Worm (Caenorhabditis elegans) whole organism, young adult: ENCODE data around the gene F52C12.6.

Source experiments
- B0019.2 ChIP-seq: fragments of 200-800 bp; sonication (Bioruptor generic); conservative IDR thresholded peaks from 2 replicates; pipeline ENCODE4 v1.3.6; 2022; ENCODE audit warnings: missing genetic modification reagents, missing genetic modification characterization, missing compliant biosample characterization
- B0035.1 ChIP-seq: sonication (generic microtip); optimal IDR thresholded peaks from 2 replicates; lab custom pipeline; 2016; ENCODE audit warnings: missing genetic modification characterization, mild to moderate bottlenecking, missing compliant biosample characterization, missing genotype, missing genetic modification reagents
- D2030.7 ChIP-seq: fragments of 200-800 bp; sonication (Bioruptor generic); IDR thresholded peaks from 2 replicates; pipeline ENCODE4 v1.3.6; 2022; ENCODE audit warnings: missing genetic modification reagents, missing genetic modification characterization, missing compliant biosample characterization
- F57A8.1 ChIP-seq: fragments of 200-800 bp; sonication (Bioruptor generic); optimal IDR thresholded peaks from 2 replicates; lab custom pipeline; 2018; ENCODE audit warnings: mild to moderate bottlenecking, missing genetic modification characterization, moderate library complexity, missing compliant biosample characterization
- T26A5.8 ChIP-seq: sonication (generic microtip); optimal IDR thresholded peaks from 2 replicates; lab custom pipeline; 2016; ENCODE audit warnings: missing genetic modification characterization, missing compliant biosample characterization
- Y95B8A.8 ChIP-seq: fragments of 200-800 bp; sonication (Bioruptor generic); IDR thresholded peaks from 2 replicates; pipeline ENCODE4 v1.3.6; 2022; ENCODE audit warnings: missing genetic modification reagents, missing genetic modification characterization, missing compliant biosample characterization
- ZK185.1 ChIP-seq: sonication (generic microtip); optimal IDR thresholded peaks from 2 replicates; lab custom pipeline; 2016; ENCODE audit warnings: mild to moderate bottlenecking, missing genetic modification characterization, missing compliant biosample characterization; ENCODE audit not compliant: poor library complexity, severe bottlenecking
- athp-1 ChIP-seq: sonication (generic microtip); optimal IDR thresholded peaks from 2 replicates; lab custom pipeline; 2017; ENCODE audit warnings: mild to moderate bottlenecking, missing genetic modification characterization, missing compliant biosample characterization
- ccch-3 ChIP-seq: fragments of 200-800 bp; sonication (Bioruptor generic); optimal IDR thresholded peaks from 2 replicates; lab custom pipeline; 2018; ENCODE audit warnings: mild to moderate bottlenecking, missing genetic modification characterization, missing compliant biosample characterization
- ceh-100 ChIP-seq: fragments of 200-800 bp; sonication (Bioruptor generic); IDR thresholded peaks from 2 replicates; pipeline ENCODE4 v1.3.6; 2022; ENCODE audit warnings: missing genetic modification reagents, missing genetic modification characterization, missing compliant biosample characterization
- ceh-58 ChIP-seq: fragments of 200-800 bp; sonication (Bioruptor generic); IDR thresholded peaks from 2 replicates; pipeline ENCODE4 v1.3.6; 2022; ENCODE audit warnings: missing genetic modification characterization, missing compliant biosample characterization
- ceh-79 ChIP-seq: sonication (generic microtip); optimal IDR thresholded peaks from 2 replicates; lab custom pipeline; 2017; ENCODE audit warnings: mild to moderate bottlenecking, missing genetic modification characterization, missing compliant biosample characterization
- dpl-1 ChIP-seq: fragments of 150-350 bp; optimal IDR thresholded peaks from 2 replicates; lab custom pipeline; 2014; ENCODE audit warnings: missing biosample characterization, missing genetic modification reagents, missing genetic modification characterization
- efl-1 ChIP-seq: fragments of 150-350 bp; optimal IDR thresholded peaks from 2 replicates; lab custom pipeline; 2014; ENCODE audit warnings: missing biosample characterization, missing genetic modification reagents, missing genetic modification characterization
- egl-44 ChIP-seq: fragments of 200-800 bp; sonication (Bioruptor generic); IDR thresholded peaks from 2 replicates; pipeline ENCODE4 v1.3.6; 2022; ENCODE audit warnings: missing genetic modification reagents, missing genetic modification characterization, missing compliant biosample characterization
- egrh-3 ChIP-seq: fragments of 200-800 bp; sonication (Bioruptor generic); IDR thresholded peaks from 2 replicates; pipeline ENCODE4 v1.3.6; 2022; ENCODE audit warnings: missing genetic modification reagents, missing genetic modification characterization, missing compliant biosample characterization
- gei-17 ChIP-seq: fragments of 200-800 bp; sonication (Bioruptor generic); optimal IDR thresholded peaks from 2 replicates; lab custom pipeline; 2018; ENCODE audit warnings: mild to moderate bottlenecking, missing genetic modification characterization, missing compliant biosample characterization
- hlh-26 ChIP-seq: fragments of 200-800 bp; sonication (Bioruptor generic); conservative IDR thresholded peaks from 2 replicates; pipeline ENCODE4 v1.3.6; 2022; ENCODE audit warnings: missing genetic modification reagents, missing genetic modification characterization, missing compliant biosample characterization
- lin-26 ChIP-seq: fragments of 200-800 bp; sonication (Bioruptor generic); IDR thresholded peaks from 2 replicates; pipeline ENCODE4 v1.3.6; 2022; ENCODE audit warnings: missing genetic modification reagents, missing genetic modification characterization, missing compliant biosample characterization
- lin-35 ChIP-seq, 3 experiments: fragments of 150-350 bp in 2 of 3; sonication (generic microtip) in 1 of 3; optimal IDR thresholded peaks; 2 replicates each; lab custom pipeline; 2014 to 2018; ENCODE audit warnings: missing biosample characterization in 3 of 3, missing genetic modification characterization in 3 of 3, missing genetic modification reagents in 3 of 3
- lir-1 ChIP-seq: fragments of 200-800 bp; sonication (Bioruptor generic); conservative IDR thresholded peaks from 2 replicates; pipeline ENCODE4 v1.3.6; 2022; ENCODE audit warnings: missing genetic modification reagents, missing genetic modification characterization, missing compliant biosample characterization
- lsy-27 ChIP-seq: sonication (generic microtip); optimal IDR thresholded peaks from 2 replicates; lab custom pipeline; 2017; ENCODE audit warnings: missing genetic modification characterization, mild to moderate bottlenecking, missing compliant biosample characterization, antibody characterized with exemption, missing genotype, borderline replicate concordance; ENCODE audit not compliant: insufficient read depth
- mel-28 ChIP-seq: sonication (generic microtip); optimal IDR thresholded peaks from 2 replicates; lab custom pipeline; 2016; ENCODE audit warnings: borderline replicate concordance, mild to moderate bottlenecking, missing genetic modification characterization, missing compliant biosample characterization
- mxl-1 ChIP-seq: sonication (generic microtip); optimal IDR thresholded peaks from 2 replicates; lab custom pipeline; 2016; ENCODE audit warnings: missing genetic modification characterization, missing compliant biosample characterization
- nhr-120 ChIP-seq: fragments of 200-800 bp; sonication (Bioruptor generic); IDR thresholded peaks from 2 replicates; pipeline ENCODE4 v1.3.6; 2022; ENCODE audit warnings: missing genetic modification characterization, missing compliant biosample characterization
- nhr-27 ChIP-seq: fragments of 200-800 bp; sonication (Bioruptor generic); optimal IDR thresholded peaks from 2 replicates; lab custom pipeline; 2018; ENCODE audit warnings: mild to moderate bottlenecking, missing genetic modification characterization, moderate library complexity, missing compliant biosample characterization
- repo-1 ChIP-seq: sonication (generic microtip); optimal IDR thresholded peaks from 2 replicates; lab custom pipeline; 2017; ENCODE audit warnings: mild to moderate bottlenecking, missing genetic modification characterization, missing compliant biosample characterization
- sea-2 ChIP-seq: fragments of 200-800 bp; sonication (Bioruptor generic); IDR thresholded peaks from 2 replicates; pipeline ENCODE4 v1.3.6; 2022; ENCODE audit warnings: missing genetic modification characterization, missing compliant biosample characterization
- snpc-3.4 ChIP-seq: sonication (generic microtip); optimal IDR thresholded peaks from 2 replicates; lab custom pipeline; 2017; ENCODE audit warnings: missing genetic modification characterization, mild to moderate bottlenecking, missing compliant biosample characterization, antibody characterized with exemption, moderate library complexity, missing genotype, missing genetic modification reagents
- sptf-2 ChIP-seq: fragments of 200-800 bp; sonication (Bioruptor generic); optimal IDR thresholded peaks from 2 replicates; lab custom pipeline; 2018; ENCODE audit warnings: mild to moderate bottlenecking, missing genetic modification characterization, missing compliant biosample characterization
- tbp1 ChIP-seq: fragments of 200-800 bp; sonication (Bioruptor generic); optimal IDR thresholded peaks from 2 replicates; lab custom pipeline; 2018; ENCODE audit warnings: mild to moderate bottlenecking, missing genetic modification characterization, missing compliant biosample characterization
- tbx-9 ChIP-seq: sonication (generic microtip); optimal IDR thresholded peaks from 2 replicates; lab custom pipeline; 2016; ENCODE audit warnings: borderline replicate concordance, missing genetic modification characterization, inconsistent platforms, missing compliant biosample characterization
- tlf-1 ChIP-seq: fragments of 200-800 bp; sonication (Bioruptor generic); optimal IDR thresholded peaks from 2 replicates; lab custom pipeline; 2018; ENCODE audit warnings: mild to moderate bottlenecking, missing genetic modification characterization, missing compliant biosample characterization
- xnd-1 ChIP-seq: sonication (generic microtip); optimal IDR thresholded peaks from 2 replicates; lab custom pipeline; 2016; ENCODE audit warnings: missing genotype, missing genetic modification reagents, missing genetic modification characterization, missing compliant biosample characterization
- zfh-2 ChIP-seq: fragments of 200-800 bp; sonication (Bioruptor generic); conservative IDR thresholded peaks from 2 replicates; pipeline ENCODE4 v1.3.6; 2022; ENCODE audit warnings: missing genetic modification reagents, missing genetic modification characterization, missing compliant biosample characterization
- ztf-26 ChIP-seq: sonication (generic microtip); optimal IDR thresholded peaks from 2 replicates; lab custom pipeline; 2017; ENCODE audit warnings: missing genetic modification characterization, missing compliant biosample characterization
- ztf-3 ChIP-seq: fragments of 200-800 bp; sonication (Bioruptor generic); optimal IDR thresholded peaks from 2 replicates; lab custom pipeline; 2018; ENCODE audit warnings: mild to moderate bottlenecking, missing genetic modification characterization, missing compliant biosample characterization
- ztf-6 ChIP-seq: fragments of 200-800 bp; sonication (Bioruptor generic); IDR thresholded peaks from 2 replicates; pipeline ENCODE4 v1.3.6; 2022; ENCODE audit warnings: missing genetic modification reagents, missing genetic modification characterization, missing compliant biosample characterization

Gene F52C12.6

ce11 chrIV:1990843-1991339 is 34.4 kb downstream of the F52C12.6 start:
- no peak for TF ChIP-seq T26A5.8
- TF ChIP-seq gei-17 (GFP tag; lab: Kevin White, UChicago) = no peak
- no peak for TF ChIP-seq dpl-1 (GFP tag; lab: Kevin White, UChicago)
- no peak for TF ChIP-seq B0019.2 (GFP tag; lab: Robert Waterston, UW)
- no peak for TF ChIP-seq ceh-100 (GFP tag; lab: Robert Waterston, UW)
- TF ChIP-seq Y95B8A.8 (GFP tag; lab: Robert Waterston, UW) = no peak
- TF ChIP-seq snpc-3.4 (tag; lab: Kevin White, UChicago) = no peak
- peak; percentile 84; the same call in 1 of the 2 replicates for TF ChIP-seq egrh-3 (GFP tag; lab: Robert Waterston, UW)
- TF ChIP-seq efl-1 (GFP tag; lab: Kevin White, UChicago) = no peak
- TF ChIP-seq mel-28 (tag; lab: Kevin White, UChicago) = no peak
- TF ChIP-seq xnd-1 (tag; lab: Kevin White, UChicago) = no peak
- no peak for TF ChIP-seq ztf-3 (GFP tag; lab: Kevin White, UChicago)
- 0 out of 2 replicates have a peak, but pooled peaks have one; percentile 22 for TF ChIP-seq ztf-6 (GFP tag; lab: Robert Waterston, UW)
- TF ChIP-seq sea-2 (GFP tag; lab: Robert Waterston, UW) = no peak
- TF ChIP-seq egl-44 = no peak
- TF ChIP-seq repo-1 = no peak
- TF ChIP-seq lsy-27 = no peak
- no peak for TF ChIP-seq lin-35 (GFP tag; optimal IDR thresholded peaks at IDR 0.05; lab: Kevin White, UChicago)
- TF ChIP-seq ceh-58 (GFP tag; lab: Robert Waterston, UW) = no peak
- no peak for TF ChIP-seq ztf-26 (tag; lab: Kevin White, UChicago)
- TF ChIP-seq mxl-1 = no peak
- TF ChIP-seq sptf-2 (GFP tag; lab: Kevin White, UChicago) = no peak
- no peak for TF ChIP-seq athp-1
- TF ChIP-seq tbp1 (GFP tag; lab: Kevin White, UChicago) = no peak
- no peak for TF ChIP-seq nhr-120 (GFP tag; lab: Robert Waterston, UW)
- peak; percentile 85 for TF ChIP-seq zfh-2 (GFP tag; lab: Robert Waterston, UW)
- TF ChIP-seq D2030.7 (GFP tag; lab: Robert Waterston, UW) = no peak
- TF ChIP-seq, all 124 proteins: peak for 3

ce11 chrIV:1992789-1993188 is 36.3 kb downstream of the F52C12.6 start, which contains the start of gene xpc-1:
Gene xpc-1 (plus strand): TSS chrIV:1993089.
- TF ChIP-seq ztf-3 (GFP tag; lab: Kevin White, UChicago) = no peak
- TF ChIP-seq egl-44 = no peak
- TF ChIP-seq mel-28 (tag; lab: Kevin White, UChicago) = no peak
- TF ChIP-seq tbx-9 = no peak
- no peak for TF ChIP-seq repo-1
- no peak for TF ChIP-seq ccch-3 (GFP tag; lab: Kevin White, UChicago)
- no peak for TF ChIP-seq F57A8.1
- no peak for TF ChIP-seq mxl-1
- no peak for TF ChIP-seq hlh-26
- TF ChIP-seq tlf-1 (GFP tag; lab: Kevin White, UChicago) = no peak
- no peak for TF ChIP-seq nhr-27
- no peak for TF ChIP-seq lin-26 (GFP tag; lab: Robert Waterston, UW)
- TF ChIP-seq nhr-120 (GFP tag; lab: Robert Waterston, UW) = no peak
- TF ChIP-seq tbp1 (GFP tag; lab: Kevin White, UChicago) = no peak
- no peak for TF ChIP-seq lir-1 (GFP tag; lab: Robert Waterston, UW)
- no peak for TF ChIP-seq ceh-79
- TF ChIP-seq ZK185.1 (tag; lab: Kevin White, UChicago) = no peak
- no peak for TF ChIP-seq ztf-6 (GFP tag; lab: Robert Waterston, UW)
- no peak for TF ChIP-seq B0035.1 (tag; lab: Kevin White, UChicago)
